Fruit fly (Drosophila melanogaster): ENCODE results near the gene CG31917.

Gene CG31917

dm6 chr2L:5054953-5055352 lies 44.3 kb upstream of the CG31917 start, which contains the start of the genes CG14036 and His3.3A (continued):
- TF ChIP-seq eve (GFP tag; optimal IDR thresholded peaks at IDR 0.05) (no peak), Chrac-16 (GFP tag; optimal IDR thresholded peaks at IDR 0.05) (no peak), sisA (GFP tag; IDR thresholded peaks at IDR 0.05) (no peak), dimm (GFP tag; IDR thresholded peaks at IDR 0.05) (no peak), Atf3 (GFP tag; optimal IDR thresholded peaks at IDR 0.05) (no peak), lbe (GFP tag; optimal IDR thresholded peaks at IDR 0.05) (no peak), CG8924 (tag; optimal IDR thresholded peaks at IDR 0.05) (peak; percentile 49), Fer3 (tag; optimal IDR thresholded peaks at IDR 0.05) (no peak), CG1602 (GFP tag; optimal IDR thresholded peaks at IDR 0.05) (no peak), CG17328 (GFP tag; IDR thresholded peaks at IDR 0.05) (0 out of 2 replicates have a peak, but pooled peaks have one; percentile 21), NFAT (GFP tag; IDR thresholded peaks at IDR 0.05) (no peak), CG7963 (GFP tag; IDR thresholded peaks at IDR 0.05; ENCODE audit: partially characterized antibody) (0 out of 3 replicates have a peak, but pooled peaks have one; percentile 20), Gug (GFP tag; IDR thresholded peaks at IDR 0.05) (no peak), Fer2 (tag; optimal IDR thresholded peaks at IDR 0.05) (no peak), sima (GFP tag; optimal IDR thresholded peaks at IDR 0.05) (no peak), CG3407 (GFP tag; optimal IDR thresholded peaks at IDR 0.05) (no peak), crp (GFP tag; optimal IDR thresholded peaks at IDR 0.05) (peak in 1 of 2 experiments; percentile 77), lmd (GFP tag; IDR thresholded peaks at IDR 0.05) (no peak), tap (tag; optimal IDR thresholded peaks at IDR 0.05) (no peak), psq (GFP tag; optimal IDR thresholded peaks at IDR 0.05) (no peak), CG6813 (GFP tag; optimal IDR thresholded peaks at IDR 0.05) (no peak), zen (tag; optimal IDR thresholded peaks at IDR 0.05) (peak; percentile 25), CG15269 (tag; optimal IDR thresholded peaks at IDR 0.05) (no peak), Bteb2 (GFP tag; optimal IDR thresholded peaks at IDR 0.05) (no peak), CG12769 (tag; optimal IDR thresholded peaks at IDR 0.05) (peak; percentile 20), CG16779 (GFP tag; IDR thresholded peaks at IDR 0.05) (no peak), C15 (GFP tag; IDR thresholded peaks at IDR 0.05) (no peak), ro (GFP tag; IDR thresholded peaks at IDR 0.05) (no peak), CG33213 (GFP tag; optimal IDR thresholded peaks at IDR 0.05) (no peak), CG17186 (GFP tag; optimal IDR thresholded peaks at IDR 0.05) (peak; percentile 56), phol (tag; optimal IDR thresholded peaks at IDR 0.05) (no peak), h (optimal IDR thresholded peaks at IDR 0.05) (no peak), Atf-2 (GFP tag; optimal IDR thresholded peaks at IDR 0.05) (no peak), insv (GFP tag; optimal IDR thresholded peaks at IDR 0.05) (peak in 1 of 2 experiments; percentile 14), fd3F (GFP tag; optimal IDR thresholded peaks at IDR 0.05) (no peak), wdn (GFP tag; IDR thresholded peaks at IDR 0.05) (no peak), Dbx (GFP tag; IDR thresholded peaks at IDR 0.05) (0 out of 3 replicates have a peak, but pooled peaks have one; percentile 18), amos (GFP tag; IDR thresholded peaks at IDR 0.05; ENCODE audit: partially characterized antibody) (peak; percentile 64; the same call in 1 of the 2 replicates), MBD-R2 (GFP tag; IDR thresholded peaks at IDR 0.05) (peak; percentile 86), CG3838 (GFP tag; optimal IDR thresholded peaks at IDR 0.05) (no peak), Mes4 (GFP tag; optimal IDR thresholded peaks at IDR 0.05) (no peak), Hsf (GFP tag; optimal IDR thresholded peaks at IDR 0.05) (no peak), klu (GFP tag; IDR thresholded peaks at IDR 0.05) (no peak), CG31224 (GFP tag; IDR thresholded peaks at IDR 0.05) (no peak), Max (GFP tag; optimal IDR thresholded peaks at IDR 0.05) (no peak), CG12744 (GFP tag; optimal IDR thresholded peaks at IDR 0.05) (no peak), CG2875 (GFP tag; optimal IDR thresholded peaks at IDR 0.05) (no peak), mld (GFP tag; IDR thresholded peaks at IDR 0.05; ENCODE audit: partially characterized antibody) (0 out of 3 replicates have a peak, but pooled peaks have one; percentile 41), ham (GFP tag; IDR thresholded peaks at IDR 0.05) (no peak), Hr3 (GFP tag; optimal IDR thresholded peaks at IDR 0.05) (no peak), sens (GFP tag) (peak; percentile 83), otp (GFP tag; IDR thresholded peaks at IDR 0.05) (no peak)

Measured in whole organism, embryonic.